Fruit fly (Drosophila melanogaster): ENCODE data around the gene CG4325.
A peak's percentile ranks its signal among the peaks of the same experiment; 100 is the strongest.

Gene CG4325

DNA sequence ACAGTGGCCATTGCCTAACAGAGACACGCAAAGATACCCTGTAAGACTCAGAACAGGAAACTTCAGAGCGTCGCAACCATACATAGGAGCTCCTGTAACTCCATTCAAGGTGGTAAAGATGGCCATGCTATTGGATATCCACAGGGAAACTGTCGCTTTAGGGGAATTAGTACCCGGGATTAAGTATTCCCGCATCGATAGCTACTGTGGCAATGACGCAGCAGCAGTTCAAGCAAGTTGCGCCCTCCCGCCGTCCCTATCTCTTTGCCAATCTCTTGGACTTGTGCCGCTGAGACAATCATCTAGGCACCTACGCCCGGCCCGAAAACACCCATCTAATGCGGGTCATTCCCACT lies 27.1 kb upstream of the CG4325 start (continued):
- TF ChIP-seq CG33557 (GFP tag; optimal IDR thresholded peaks at IDR 0.05) = no peak
- peak; percentile 40 for TF ChIP-seq CG13894 (tag; optimal IDR thresholded peaks at IDR 0.05)
- TF ChIP-seq inv (GFP tag; IDR thresholded peaks at IDR 0.05; ENCODE audit: partially characterized antibody) = no peak
- TF ChIP-seq BEAF-32 (GFP tag; optimal IDR thresholded peaks at IDR 0.05) = no peak
- no peak for TF ChIP-seq CG18764 (GFP tag; optimal IDR thresholded peaks at IDR 0.05)
- TF ChIP-seq emc (GFP tag; optimal IDR thresholded peaks at IDR 0.05) = peak; percentile 16
- peak; percentile 63; the same call in 2 of the 3 replicates for TF ChIP-seq CG7357 (GFP tag; IDR thresholded peaks at IDR 0.05)
- TF ChIP-seq ewg (GFP tag; optimal IDR thresholded peaks at IDR 0.05) = peak; percentile 19
- TF ChIP-seq CG34376 (GFP tag; optimal IDR thresholded peaks at IDR 0.05) = peak; percentile 33
- peak; percentile 14 for TF ChIP-seq Six4 (GFP tag; optimal IDR thresholded peaks at IDR 0.05)
- TF ChIP-seq CG4404 (GFP tag; IDR thresholded peaks at IDR 0.05) = peak; percentile 53
- TF ChIP-seq pho (GFP tag; optimal IDR thresholded peaks at IDR 0.05) = peak; percentile 25
- peak; percentile 52 for TF ChIP-seq nmo (GFP tag; optimal IDR thresholded peaks at IDR 0.05)
- no peak for TF ChIP-seq CG2202 (tag; optimal IDR thresholded peaks at IDR 0.05)
- TF ChIP-seq Trl (optimal IDR thresholded peaks at IDR 0.05) = no peak
- peak; percentile 36 for TF ChIP-seq Trl (GFP tag; optimal IDR thresholded peaks at IDR 0.05)
- peak; percentile 9 for TF ChIP-seq CG12104 (GFP tag; optimal IDR thresholded peaks at IDR 0.05)
- peak; percentile 47; the same call in 1 of the 2 replicates for TF ChIP-seq stc (GFP tag; IDR thresholded peaks at IDR 0.05)
- TF ChIP-seq CG11085 (GFP tag; IDR thresholded peaks at IDR 0.05) = peak; percentile 41; the same call in 1 of the 2 replicates
- TF ChIP-seq en (GFP tag; optimal IDR thresholded peaks at IDR 0.05) = peak; percentile 6
- TF ChIP-seq maf-S (GFP tag; optimal IDR thresholded peaks at IDR 0.05) = peak; percentile 54
- peak; percentile 46 for TF ChIP-seq CG3163 (GFP tag; optimal IDR thresholded peaks at IDR 0.05)
- no peak for TF ChIP-seq CG42726 (GFP tag; IDR thresholded peaks at IDR 0.05; ENCODE audit: partially characterized antibody)
- TF ChIP-seq slp2 (GFP tag; optimal IDR thresholded peaks at IDR 0.05) = peak; percentile 35
- TF ChIP-seq Doc3 (GFP tag; IDR thresholded peaks at IDR 0.05; ENCODE audit: partially characterized antibody) = no peak
- TF ChIP-seq ara (GFP tag; IDR thresholded peaks at IDR 0.05) = no peak
- TF ChIP-seq Taf1 (GFP tag; IDR thresholded peaks at IDR 0.05) = peak; percentile 66
- TF ChIP-seq CG4854 (GFP tag; optimal IDR thresholded peaks at IDR 0.05) = no peak
- TF ChIP-seq Sox100B (GFP tag; optimal IDR thresholded peaks at IDR 0.05) = no peak
- no peak for TF ChIP-seq CG17186 (GFP tag; optimal IDR thresholded peaks at IDR 0.05)
- no peak for TF ChIP-seq CG10321 (GFP tag; IDR thresholded peaks at IDR 0.05)
- no peak for TF ChIP-seq crp (GFP tag; optimal IDR thresholded peaks at IDR 0.05)
- peak; percentile 23 for TF ChIP-seq schlank (tag; optimal IDR thresholded peaks at IDR 0.05)
- peak in 1 of 2 experiments; percentile 60 for TF ChIP-seq Hr51 (GFP tag; optimal IDR thresholded peaks at IDR 0.05)
- peak; percentile 62 for TF ChIP-seq CG1603 (tag; optimal IDR thresholded peaks at IDR 0.05)
- TF ChIP-seq jumu (GFP tag; optimal IDR thresholded peaks at IDR 0.05) = peak; percentile 62
- peak; percentile 79 for TF ChIP-seq sens (GFP tag)
- no peak for TF ChIP-seq sna (GFP tag; IDR thresholded peaks at IDR 0.05; ENCODE audit: partially characterized antibody)
- no peak for TF ChIP-seq z (GFP tag; IDR thresholded peaks at IDR 0.05)
- TF ChIP-seq CG17829 (tag; optimal IDR thresholded peaks at IDR 0.05) = peak; percentile 34
- TF ChIP-seq usp (GFP tag; optimal IDR thresholded peaks at IDR 0.05) = no peak
- no peak for TF ChIP-seq Elba2 (GFP tag; optimal IDR thresholded peaks at IDR 0.05)
- peak; percentile 44; the same call in 1 of the 2 replicates for TF ChIP-seq CG31441 (GFP tag; IDR thresholded peaks at IDR 0.05)
- no peak for TF ChIP-seq CG7963 (GFP tag; IDR thresholded peaks at IDR 0.05; ENCODE audit: partially characterized antibody)
- TF ChIP-seq CG34422 (GFP tag; IDR thresholded peaks at IDR 0.05) = peak; percentile 66; the same call in 2 of the 3 replicates
- no peak for TF ChIP-seq CG11560 (tag; IDR thresholded peaks at IDR 0.05)
- TF ChIP-seq bowl (GFP tag; IDR thresholded peaks at IDR 0.05) = no peak
- peak; percentile 60 for TF ChIP-seq CG12155 (GFP tag; optimal IDR thresholded peaks at IDR 0.05)
- peak; percentile 5 for TF ChIP-seq CG17912 (GFP tag; optimal IDR thresholded peaks at IDR 0.05)
- peak; percentile 14; the same call in 1 of the 2 replicates for TF ChIP-seq Doc2 (GFP tag; IDR thresholded peaks at IDR 0.05)
- no peak for TF ChIP-seq oc (tag; optimal IDR thresholded peaks at IDR 0.05)
